Fruit fly (Drosophila melanogaster) whole organism, embryonic: ENCODE data around the gene CG8668.

Source experiments
- Adf1 ChIP-seq: fragments of 200-800 bp; sonication (Bioruptor generic); IDR thresholded peaks from 2 replicates; pipeline ENCODE4 v1.3.6; 2022; ENCODE audit warnings: missing biosample characterization, missing genetic modification characterization
- Awh ChIP-seq: fragments of 200-800 bp; sonication (Bioruptor generic); IDR thresholded peaks from 2 replicates; pipeline ENCODE4, ENCODE4 v1.3.6; 2022; ENCODE audit warnings: missing biosample characterization, missing genetic modification characterization
- BEAF-32 ChIP-seq: fragments of 200-800 bp; sonication (Bioruptor generic); optimal IDR thresholded peaks from 3 replicates; lab custom pipeline; 2017; ENCODE audit warnings: missing biosample characterization, missing genetic modification characterization, mild to moderate bottlenecking, moderate library complexity, missing genetic modification reagents
- CG10147 ChIP-seq: fragments of 200-800 bp; sonication (Bioruptor generic); optimal IDR thresholded peaks from 2 replicates; lab custom pipeline; 2019; ENCODE audit warnings: missing biosample characterization, mild to moderate bottlenecking, missing genetic modification characterization, moderate library complexity
- CG10321 ChIP-seq: fragments of 200-800 bp; sonication (Bioruptor generic); IDR thresholded peaks from 2 replicates; pipeline ENCODE4 v1.3.6; 2022; ENCODE audit warnings: missing biosample characterization, missing genetic modification characterization
- CG11093 ChIP-seq: fragments of 200-800 bp; sonication (Bioruptor generic); IDR thresholded peaks from 3 replicates; pipeline ENCODE4 v1.3.6; 2022; ENCODE audit warnings: missing biosample characterization, missing genetic modification characterization
- CG11456 ChIP-seq: fragments of 200-800 bp; sonication (Bioruptor generic); IDR thresholded peaks from 3 replicates; pipeline ENCODE4 v1.3.6; 2022; ENCODE audit warnings: missing biosample characterization, missing genetic modification characterization
- CG13296 ChIP-seq: fragments of 200-800 bp; sonication (Bioruptor generic); optimal IDR thresholded peaks from 3 replicates; lab custom pipeline; 2018; ENCODE audit warnings: missing biosample characterization, mild to moderate bottlenecking, missing genetic modification characterization
- CG13424 ChIP-seq: fragments of 200-800 bp; sonication (Bioruptor generic); optimal IDR thresholded peaks from 2 replicates; lab custom pipeline; 2019; ENCODE audit warnings: missing biosample characterization, mild to moderate bottlenecking, missing genetic modification characterization, moderate library complexity
- CG14014 ChIP-seq: fragments of 200-800 bp; sonication (Bioruptor generic); IDR thresholded peaks from 2 replicates; pipeline ENCODE4 v1.3.6; 2022; ENCODE audit warnings: missing biosample characterization, missing genetic modification characterization
- CG14860 ChIP-seq: fragments of 200-800 bp; sonication (Bioruptor generic); IDR thresholded peaks from 3 replicates; pipeline ENCODE4 v1.3.6; 2022; ENCODE audit warnings: missing biosample characterization, missing genetic modification characterization; ENCODE audit not compliant: partially characterized antibody
- CG15073 ChIP-seq: fragments of 200-800 bp; sonication (Bioruptor generic); optimal IDR thresholded peaks from 2 replicates; lab custom pipeline; 2016; ENCODE audit warnings: missing biosample characterization, missing genetic modification characterization
- CG1603 ChIP-seq: fragments of 200-800 bp; sonication (Bioruptor generic); optimal IDR thresholded peaks from 2 replicates; lab custom pipeline; 2019; ENCODE audit warnings: missing biosample characterization, mild to moderate bottlenecking, missing genetic modification characterization, moderate library complexity
- CG16813 ChIP-seq: fragments of 200-800 bp; sonication (Bioruptor generic); IDR thresholded peaks from 3 replicates; pipeline ENCODE4 v1.3.6; 2022; ENCODE audit warnings: missing biosample characterization, missing genetic modification characterization; ENCODE audit not compliant: partially characterized antibody
- CG16863 ChIP-seq: fragments of 200-800 bp; sonication (Bioruptor generic); optimal IDR thresholded peaks from 3 replicates; lab custom pipeline; 2016; ENCODE audit warnings: missing biosample characterization, missing genetic modification characterization
- CG17912 ChIP-seq: fragments of 200-800 bp; sonication (Bioruptor generic); optimal IDR thresholded peaks from 2 replicates; lab custom pipeline; 2018; ENCODE audit warnings: missing biosample characterization, mild to moderate bottlenecking, missing genetic modification characterization
- CG18599 ChIP-seq: fragments of 200-800 bp; sonication (Bioruptor generic); optimal IDR thresholded peaks from 3 replicates; lab custom pipeline; 2017; ENCODE audit warnings: missing biosample characterization, missing genetic modification characterization, mild to moderate bottlenecking, moderate library complexity, missing genetic modification reagents
- CG18764 ChIP-seq: fragments of 200-800 bp; sonication (Bioruptor generic); optimal IDR thresholded peaks from 3 replicates; lab custom pipeline; 2016; ENCODE audit warnings: missing biosample characterization, missing genetic modification characterization
- CG2116 ChIP-seq: fragments of 200-800 bp; sonication (Bioruptor generic); optimal IDR thresholded peaks from 3 replicates; lab custom pipeline; 2018; ENCODE audit warnings: missing biosample characterization, mild to moderate bottlenecking, missing genetic modification characterization
- CG2712 ChIP-seq: fragments of 200-800 bp; optimal IDR thresholded peaks from 3 replicates; lab custom pipeline; 2019; ENCODE audit warnings: missing biosample characterization, mild to moderate bottlenecking, missing genetic modification characterization, moderate library complexity
- CG3726 ChIP-seq: fragments of 200-800 bp; sonication (Bioruptor generic); IDR thresholded peaks from 3 replicates; pipeline ENCODE4, ENCODE4 v1.3.6; 2022; ENCODE audit warnings: missing biosample characterization, missing genetic modification characterization
- CG5953 ChIP-seq: fragments of 200-800 bp; sonication (Bioruptor generic); IDR thresholded peaks from 2 replicates; pipeline ENCODE4 v1.3.6; 2022; ENCODE audit warnings: missing biosample characterization, missing genetic modification characterization
- CG7357 ChIP-seq: fragments of 200-800 bp; sonication (Bioruptor generic); IDR thresholded peaks from 3 replicates; pipeline ENCODE4 v1.3.6; 2022; ENCODE audit warnings: missing biosample characterization, missing genetic modification characterization
- CG7745 ChIP-seq: fragments of 200-800 bp; sonication (Bioruptor generic); optimal IDR thresholded peaks from 2 replicates; lab custom pipeline; 2018; ENCODE audit warnings: missing biosample characterization, mild to moderate bottlenecking, missing genetic modification characterization, moderate library complexity
- CG8765 ChIP-seq: fragments of 200-800 bp; sonication (Bioruptor generic); IDR thresholded peaks from 2 replicates; pipeline ENCODE4 v1.3.6; 2022; ENCODE audit warnings: missing biosample characterization, missing genetic modification characterization
- Ets97D ChIP-seq: fragments of 200-800 bp; sonication (Bioruptor generic); optimal IDR thresholded peaks from 3 replicates; lab custom pipeline; 2016; ENCODE audit warnings: missing biosample characterization, missing genetic modification characterization
- H2.0 ChIP-seq: fragments of 200-800 bp; sonication (Bioruptor generic); IDR thresholded peaks from 2 replicates; pipeline ENCODE4 v1.3.6; 2022; ENCODE audit warnings: missing biosample characterization, missing genetic modification characterization
- Hmx ChIP-seq: fragments of 200-800 bp; sonication (Bioruptor generic); optimal IDR thresholded peaks from 2 replicates; lab custom pipeline; 2016; ENCODE audit warnings: missing biosample characterization, missing genetic modification characterization
- Mad ChIP-seq: fragments of 200-800 bp; sonication (Bioruptor generic); optimal IDR thresholded peaks from 2 replicates; lab custom pipeline; 2016; ENCODE audit warnings: missing biosample characterization, missing genetic modification characterization
- Meics ChIP-seq: fragments of 200-800 bp; sonication (Bioruptor generic); optimal IDR thresholded peaks from 2 replicates; lab custom pipeline; 2017; ENCODE audit warnings: missing biosample characterization, mild to moderate bottlenecking, missing genetic modification characterization
- aop ChIP-seq: fragments of 200-800 bp; sonication (Bioruptor generic); IDR thresholded peaks from 2 replicates; pipeline ENCODE4 v1.3.6; 2022; ENCODE audit warnings: missing biosample characterization, missing genetic modification characterization
- caup ChIP-seq: fragments of 200-800 bp; sonication (Bioruptor generic); optimal IDR thresholded peaks from 3 replicates; lab custom pipeline; 2017; ENCODE audit warnings: missing biosample characterization, mild to moderate bottlenecking, missing genetic modification characterization, moderate library complexity; ENCODE audit not compliant: severe bottlenecking
- croc ChIP-seq: fragments of 200-800 bp; sonication (Bioruptor generic); conservative IDR thresholded peaks from 3 replicates; pipeline ENCODE4 v1.3.6; 2022; ENCODE audit warnings: missing biosample characterization, missing genetic modification characterization
- crol ChIP-seq: fragments of 200-800 bp; sonication (Bioruptor generic); IDR thresholded peaks from 2 replicates; pipeline ENCODE4 v1.3.6; 2022; ENCODE audit warnings: missing biosample characterization, missing genetic modification characterization
- dm ChIP-seq: fragments of 200-800 bp; sonication (Bioruptor generic); optimal IDR thresholded peaks from 3 replicates; lab custom pipeline; 2016; ENCODE audit warnings: missing biosample characterization, missing genetic modification characterization
- exex ChIP-seq: fragments of 200-800 bp; sonication (Bioruptor generic); optimal IDR thresholded peaks from 4 replicates; lab custom pipeline; 2018; ENCODE audit warnings: missing biosample characterization, mild to moderate bottlenecking, missing genetic modification characterization, moderate library complexity
- fd102C ChIP-seq: fragments of 200-800 bp; sonication (Bioruptor generic); optimal IDR thresholded peaks from 2 replicates; lab custom pipeline; 2018; ENCODE audit warnings: missing biosample characterization, mild to moderate bottlenecking, missing genetic modification characterization, moderate library complexity
- fd96Cb ChIP-seq: fragments of 200-800 bp; sonication (Bioruptor generic); optimal IDR thresholded peaks from 2 replicates; lab custom pipeline; 2018; ENCODE audit warnings: missing biosample characterization, mild to moderate bottlenecking, missing genetic modification characterization, moderate library complexity
- gt ChIP-seq: fragments of 200-800 bp; sonication (Bioruptor generic); IDR thresholded peaks from 2 replicates; pipeline ENCODE4 v1.3.6; 2022; ENCODE audit warnings: missing biosample characterization, missing genetic modification characterization
- ken ChIP-seq: fragments of 200-800 bp; sonication (Bioruptor generic); IDR thresholded peaks from 3 replicates; pipeline ENCODE4 v1.3.6; 2022; ENCODE audit warnings: missing biosample characterization, missing genetic modification characterization
- kni ChIP-seq: fragments of 200-800 bp; sonication (Bioruptor generic); optimal IDR thresholded peaks from 3 replicates; lab custom pipeline; 2017; ENCODE audit warnings: mild to moderate bottlenecking, missing biosample characterization, missing genetic modification reagents, missing genetic modification characterization
- lilli ChIP-seq: fragments of 200-800 bp; sonication (Bioruptor generic); optimal IDR thresholded peaks from 3 replicates; lab custom pipeline; 2016; ENCODE audit warnings: missing biosample characterization, missing genetic modification characterization
- lola ChIP-seq, 3 experiments: fragments of >200 bp in 2 of 3; fragments of 200-800 bp in 1 of 3; sonication (Bioruptor generic) in 1 of 3; optimal IDR thresholded peaks; 2 replicates each; lab custom pipeline; 2017 to 2019; ENCODE audit warnings: missing biosample characterization in 3 of 3, missing genetic modification characterization in 3 of 3, mild to moderate bottlenecking in 1 of 3, moderate library complexity in 1 of 3
- nerfin-1 ChIP-seq: fragments of 200-800 bp; sonication (Bioruptor generic); optimal IDR thresholded peaks from 3 replicates; lab custom pipeline; 2019; ENCODE audit warnings: missing biosample characterization, mild to moderate bottlenecking, missing genetic modification characterization, moderate library complexity
- pb ChIP-seq: fragments of 200-800 bp; sonication (Bioruptor generic); optimal IDR thresholded peaks from 3 replicates; lab custom pipeline; 2016; ENCODE audit warnings: missing biosample characterization, missing genetic modification characterization
- pum ChIP-seq: fragments of 200-800 bp; sonication (Bioruptor generic); optimal IDR thresholded peaks from 2 replicates; lab custom pipeline; 2016; ENCODE audit warnings: missing biosample characterization, missing genetic modification characterization
- sens-2 ChIP-seq: fragments of 200-800 bp; sonication (Bioruptor generic); IDR thresholded peaks from 2 replicates; pipeline ENCODE4 v1.3.6; 2022; ENCODE audit warnings: missing biosample characterization, missing genetic modification characterization
- shn ChIP-seq: fragments of 200-800 bp; sonication (Bioruptor generic); optimal IDR thresholded peaks from 3 replicates; lab custom pipeline; 2016; ENCODE audit warnings: missing biosample characterization, missing genetic modification characterization
- sug ChIP-seq: fragments of 200-800 bp; optimal IDR thresholded peaks from 2 replicates; lab custom pipeline; 2019; ENCODE audit warnings: missing biosample characterization, mild to moderate bottlenecking, missing genetic modification characterization, moderate library complexity
- tx ChIP-seq: fragments of 200-800 bp; sonication (Bioruptor generic); optimal IDR thresholded peaks from 2 replicates; lab custom pipeline; 2016; ENCODE audit warnings: missing biosample characterization, missing genetic modification characterization
- zen ChIP-seq: fragments of 200-800 bp; sonication (Bioruptor generic); optimal IDR thresholded peaks from 3 replicates; lab custom pipeline; 2018; ENCODE audit warnings: missing biosample characterization, mild to moderate bottlenecking, missing genetic modification characterization, moderate library complexity

CG8668 gene

DNA sequence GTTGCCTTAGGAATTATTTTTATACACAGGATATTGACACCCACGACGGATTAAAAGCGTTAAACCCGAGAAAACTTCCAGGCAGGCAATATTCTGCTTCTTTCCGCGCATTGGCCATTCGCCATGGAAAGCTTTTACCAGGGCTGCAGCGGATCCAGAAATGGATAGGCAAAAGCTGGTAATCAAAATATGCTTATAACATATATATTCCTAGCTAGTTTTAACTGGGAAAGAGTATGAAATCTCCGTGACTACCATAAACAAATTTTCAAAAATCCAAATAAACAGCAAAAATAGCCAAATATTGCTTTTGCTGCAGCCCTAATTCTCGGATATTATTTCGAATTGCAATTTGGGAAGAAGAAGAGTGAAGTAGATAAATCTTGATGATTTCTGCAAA is 32.7 kb downstream of the CG8668 start, which contains the start of the genes PAPLA1 and Rbsn-5 (continued):
- TF ChIP-seq lilli (GFP tag; lab: Kevin White, UChicago) (peak; percentile 98), CG16813 (GFP tag; lab: Robert Waterston, UW) (no peak), pb (peak; percentile 93), CG15073 (GFP tag; lab: Kevin White, UChicago) (peak; percentile 49), caup (peak; percentile 92), CG1603 (peak; percentile 95), CG18599 (GFP tag; lab: Kevin White, UChicago) (peak; percentile 94), dm (GFP tag; lab: Kevin White, UChicago) (peak; percentile 89), CG13296 (peak; percentile 93), CG3726 (GFP tag; lab: Robert Waterston, UW) (peak; percentile 88), zen (tag; lab: Kevin White, UChicago) (peak; percentile 92), kni (peak; percentile 69), Awh (GFP tag; lab: Robert Waterston, UW) (peak; percentile 86), pum (GFP tag; lab: Kevin White, UChicago) (peak; percentile 97), tx (peak; percentile 95), BEAF-32 (GFP tag; lab: Kevin White, UChicago) (peak; percentile 42), nerfin-1 (peak; percentile 90), fd102C (GFP tag; lab: Kevin White, UChicago) (no peak), CG10147 (GFP tag; lab: Kevin White, UChicago) (peak; percentile 92), sug (tag; lab: Kevin White, UChicago) (peak; percentile 94), Mad (peak; percentile 91), sens-2 (GFP tag; lab: Robert Waterston, UW) (peak; percentile 75), CG8765 (GFP tag; lab: Robert Waterston, UW) (peak; percentile 76), aop (peak; percentile 68; the same call in 1 of the 2 replicates), CG11456 (GFP tag; lab: Robert Waterston, UW) (peak; percentile 92), CG7745 (tag; lab: Kevin White, UChicago) (no peak), CG7357 (GFP tag; lab: Robert Waterston, UW) (peak; percentile 84), exex (tag; lab: Kevin White, UChicago) (peak; percentile 93), crol (peak; percentile 33; the same call in 1 of the 2 replicates), croc (GFP tag; lab: Robert Waterston, UW) (peak; percentile 84), gt (GFP tag; lab: Robert Waterston, UW) (peak; percentile 81), Hmx (GFP tag; lab: Kevin White, UChicago) (peak; percentile 87), CG13424 (tag; lab: Kevin White, UChicago) (peak; percentile 96), Adf1 (GFP tag; lab: Robert Waterston, UW) (peak; percentile 64), Ets97D (GFP tag; lab: Kevin White, UChicago) (peak; percentile 94), ken (peak; percentile 94), CG5953 (GFP tag; lab: Robert Waterston, UW) (peak; percentile 85), CG11093 (GFP tag; lab: Robert Waterston, UW) (peak; percentile 88), CG18764 (GFP tag; lab: Kevin White, UChicago) (peak; percentile 91), fd96Cb (tag; lab: Kevin White, UChicago) (peak; percentile 94), CG17912 (GFP tag; lab: Kevin White, UChicago) (peak; percentile 78), H2.0 (GFP tag; lab: Robert Waterston, UW) (peak; percentile 91), lola (GFP tag; optimal IDR thresholded peaks at IDR 0.05; lab: Kevin White, UChicago) (peak in 1 of 3 experiments; percentile 87), Meics (GFP tag; lab: Kevin White, UChicago) (peak; percentile 91), CG2712 (tag; lab: Kevin White, UChicago) (peak; percentile 94), CG16863 (peak; percentile 93), CG14860 (GFP tag; lab: Robert Waterston, UW) (no peak), CG10321 (GFP tag; lab: Robert Waterston, UW) (peak; percentile 59), shn (GFP tag; lab: Kevin White, UChicago) (peak; percentile 96), CG2116 (GFP tag; lab: Kevin White, UChicago) (peak; percentile 68), CG14014 (peak; percentile 93)
